Fruit fly (Drosophila melanogaster): ENCODE measurements around the gene CG2116.

The CG2116 gene

dm6 chrX:8113386-8114279 is 16.0 kb upstream of the CG2116 start (continued):
- TF ChIP-seq CG12769 (tag; optimal IDR thresholded peaks at IDR 0.05) = peak; percentile 91
- peak; percentile 72; the same call in 2 of the 3 replicates for TF ChIP-seq CG11456 (GFP tag; IDR thresholded peaks at IDR 0.05)
- TF ChIP-seq CG18011 (GFP tag; optimal IDR thresholded peaks at IDR 0.05) = peak; percentile 48
- peak; percentile 72 for TF ChIP-seq sens (GFP tag)
- peak; percentile 63 for TF ChIP-seq her (GFP tag; optimal IDR thresholded peaks at IDR 0.05)
- no peak for TF ChIP-seq pros (GFP tag; optimal IDR thresholded peaks at IDR 0.05)
- TF ChIP-seq Nf-YA (GFP tag; IDR thresholded peaks at IDR 0.05) = no peak
- TF ChIP-seq CG17568 (GFP tag; optimal IDR thresholded peaks at IDR 0.05) = peak; percentile 2
- no peak for TF ChIP-seq CG17186 (GFP tag; optimal IDR thresholded peaks at IDR 0.05)
- TF ChIP-seq CG12744 (GFP tag; optimal IDR thresholded peaks at IDR 0.05) = peak; percentile 33
- TF ChIP-seq Oaz (GFP tag; IDR thresholded peaks at IDR 0.05) = peak; percentile 55
- no peak for TF ChIP-seq crol (GFP tag; IDR thresholded peaks at IDR 0.05)
- TF ChIP-seq hth (optimal IDR thresholded peaks at IDR 0.05) = no peak
- no peak for TF ChIP-seq sim (GFP tag; IDR thresholded peaks at IDR 0.05)
- TF ChIP-seq CG1832 (GFP tag; optimal IDR thresholded peaks at IDR 0.05) = no peak
- TF ChIP-seq CG14667 (GFP tag; IDR thresholded peaks at IDR 0.05) = peak; percentile 35; the same call in 1 of the 2 replicates
- TF ChIP-seq NC2β (GFP tag; optimal IDR thresholded peaks at IDR 0.05) = no peak
- peak; percentile 82 for TF ChIP-seq CG18599 (GFP tag; optimal IDR thresholded peaks at IDR 0.05)
- TF ChIP-seq twi (tag; optimal IDR thresholded peaks at IDR 0.05) = no peak
- peak; percentile 8 for TF ChIP-seq ems (GFP tag; optimal IDR thresholded peaks at IDR 0.05)
- TF ChIP-seq CG15514 (GFP tag; optimal IDR thresholded peaks at IDR 0.05) = peak; percentile 67
- TF ChIP-seq Dfd (GFP tag; optimal IDR thresholded peaks at IDR 0.05) = no peak
- TF ChIP-seq CG1529 (GFP tag; optimal IDR thresholded peaks at IDR 0.05) = no peak
- no peak for TF ChIP-seq hb (GFP tag; IDR thresholded peaks at IDR 0.05; ENCODE audit: partially characterized antibody)
- no peak for TF ChIP-seq jigr1 (GFP tag; IDR thresholded peaks at IDR 0.05)
- no peak for TF ChIP-seq en (GFP tag; optimal IDR thresholded peaks at IDR 0.05)
- peak; percentile 63; the same call in 1 of the 2 replicates for TF ChIP-seq al (GFP tag; IDR thresholded peaks at IDR 0.05)
- TF ChIP-seq CG11504 (tag; optimal IDR thresholded peaks at IDR 0.05) = peak; percentile 62
- no peak for TF ChIP-seq nerfin-1 (tag; optimal IDR thresholded peaks at IDR 0.05)
- no peak for TF ChIP-seq CG2116 (GFP tag; optimal IDR thresholded peaks at IDR 0.05)
- TF ChIP-seq CG8388 (GFP tag; optimal IDR thresholded peaks at IDR 0.05) = peak; percentile 1
- no peak for TF ChIP-seq bowl (GFP tag; IDR thresholded peaks at IDR 0.05)
- no peak for TF ChIP-seq CG8359 (GFP tag; optimal IDR thresholded peaks at IDR 0.05; ENCODE audit: borderline replicate concordance)
- TF ChIP-seq sima (GFP tag; optimal IDR thresholded peaks at IDR 0.05) = no peak
- TF ChIP-seq gcm2 (GFP tag; optimal IDR thresholded peaks at IDR 0.05) = no peak
- peak; percentile 63 for TF ChIP-seq HLH54F (GFP tag; optimal IDR thresholded peaks at IDR 0.05)
- TF ChIP-seq CG17829 (tag; optimal IDR thresholded peaks at IDR 0.05) = peak; percentile 29
- TF ChIP-seq Rx (GFP tag; IDR thresholded peaks at IDR 0.05) = peak; percentile 47; the same call in 1 of the 2 replicates
- TF ChIP-seq dimm (GFP tag; IDR thresholded peaks at IDR 0.05) = no peak
- TF ChIP-seq gfzf (GFP tag; optimal IDR thresholded peaks at IDR 0.05) = no peak
- TF ChIP-seq Scr (GFP tag; IDR thresholded peaks at IDR 0.05; ENCODE audit: partially characterized antibody) = no peak
- TF ChIP-seq CG32532 (GFP tag; IDR thresholded peaks at IDR 0.05) = peak; percentile 83
- TF ChIP-seq jumu (GFP tag; optimal IDR thresholded peaks at IDR 0.05) = no peak
- peak; percentile 75 for TF ChIP-seq CG7839 (tag; optimal IDR thresholded peaks at IDR 0.05)
- TF ChIP-seq CG7987 (GFP tag; optimal IDR thresholded peaks at IDR 0.05) = no peak
- TF ChIP-seq CG9609 (GFP tag; optimal IDR thresholded peaks at IDR 0.05) = no peak
- TF ChIP-seq cato (GFP tag; optimal IDR thresholded peaks at IDR 0.05; ENCODE audit: borderline replicate concordance) = no peak
